Worm (Caenorhabditis elegans): Measurements from ENCODE around the gene Y75B8A.28.

Gene Y75B8A.28

DNA sequence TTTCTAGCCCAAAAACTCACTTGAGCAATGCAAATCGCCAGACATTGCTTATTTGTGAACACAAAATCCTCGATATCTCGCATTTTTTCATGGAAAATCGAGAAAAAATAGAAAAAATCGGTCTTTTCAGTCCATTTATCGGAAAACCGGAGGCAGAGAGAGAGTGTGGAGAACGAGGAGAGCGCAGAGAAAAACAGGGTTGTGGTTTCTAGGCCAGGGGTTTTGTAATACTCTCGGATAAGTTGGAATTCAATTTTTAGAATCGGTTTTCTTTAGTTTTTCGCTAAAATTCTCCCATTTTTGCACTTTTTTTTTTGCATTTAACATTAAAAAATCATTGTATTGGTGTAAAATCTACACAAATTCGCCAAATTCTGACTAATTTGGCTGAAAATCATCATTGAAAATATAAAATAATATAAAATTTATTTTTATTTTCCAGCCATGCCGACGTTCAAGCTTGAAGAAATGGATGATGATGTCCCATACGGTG, 45.2 kb upstream of the Y75B8A.28 start, which contains the start of the genes Y75B8A.24 and Y75B8A.25 (continued):
- TF ChIP-seq syd-9 (tag; optimal IDR thresholded peaks at IDR 0.05) (no peak), T23F11.4 (GFP tag; optimal IDR thresholded peaks at IDR 0.05) (no peak), ceh-19 (GFP tag; optimal IDR thresholded peaks at IDR 0.05) (no peak), fax-1 (tag; optimal IDR thresholded peaks at IDR 0.05) (no peak), ceh-22 (tag; optimal IDR thresholded peaks at IDR 0.05) (no peak), ceh-45 (GFP tag; IDR thresholded peaks at IDR 0.05) (no peak), sox-4 (tag; optimal IDR thresholded peaks at IDR 0.05) (no peak), lim-6 (tag; optimal IDR thresholded peaks at IDR 0.05) (peak; percentile 29), C38D4.7 (GFP tag; optimal IDR thresholded peaks at IDR 0.05) (no peak), pha-4 (tag; optimal IDR thresholded peaks at IDR 0.05) (no peak), unc-55 (GFP tag; optimal IDR thresholded peaks at IDR 0.05) (no peak), pros-1 (tag; optimal IDR thresholded peaks at IDR 0.05) (no peak), ceh-2 (tag; optimal IDR thresholded peaks at IDR 0.05) (peak; percentile 71), elt-2 (tag; optimal IDR thresholded peaks at IDR 0.05) (no peak), rnt-1 (tag; optimal IDR thresholded peaks at IDR 0.05) (peak; percentile 47), unc-86 (tag; optimal IDR thresholded peaks at IDR 0.05) (no peak), hlh-15 (tag; optimal IDR thresholded peaks at IDR 0.05) (no peak), ceh-9 (tag; optimal IDR thresholded peaks at IDR 0.05) (no peak), unc-42 (tag; optimal IDR thresholded peaks at IDR 0.05) (peak; percentile 31), unc-3 (GFP tag; conservative IDR thresholded peaks at IDR 0.05) (no peak), unc-3 (tag; optimal IDR thresholded peaks at IDR 0.05) (no peak), ceh-34 (tag; optimal IDR thresholded peaks at IDR 0.05) (no peak), zip-5 (tag; optimal IDR thresholded peaks at IDR 0.05) (peak; percentile 27), ceh-48 (tag; optimal IDR thresholded peaks at IDR 0.05) (no peak), hlh-13 (GFP tag; optimal IDR thresholded peaks at IDR 0.05) (no peak), pha-2 (tag; optimal IDR thresholded peaks at IDR 0.05) (no peak), gmeb-2 (tag; optimal IDR thresholded peaks at IDR 0.05) (no peak), ets-4 (tag; optimal IDR thresholded peaks at IDR 0.05) (peak; percentile 85)

DNA sequence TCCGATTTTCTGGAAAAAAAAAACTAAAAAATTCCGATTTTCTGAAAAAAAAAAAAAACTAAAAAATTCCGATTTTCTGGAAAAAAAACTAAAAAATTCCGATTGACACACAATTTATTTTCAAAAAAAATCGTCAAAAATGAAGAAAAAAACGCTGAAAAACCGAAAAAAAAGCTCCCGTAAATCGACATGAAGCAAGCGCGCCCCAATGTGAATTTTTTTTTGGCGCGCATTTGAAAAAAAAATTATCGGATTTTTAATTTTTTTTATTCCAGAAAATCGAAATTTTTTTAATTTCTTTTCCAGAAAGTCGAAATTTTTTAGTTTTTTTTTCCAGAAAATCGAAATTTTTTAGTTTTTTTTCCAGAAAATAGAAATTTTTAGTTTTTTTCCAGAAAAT, 40.1 kb upstream of the Y75B8A.28 start:
- TF ChIP-seq ceh-9 (tag; optimal IDR thresholded peaks at IDR 0.05) = no peak
- no peak for TF ChIP-seq unc-42 (tag; optimal IDR thresholded peaks at IDR 0.05)
- TF ChIP-seq che-1 (tag; optimal IDR thresholded peaks at IDR 0.05) = no peak
- no peak for TF ChIP-seq ref-2 (tag; optimal IDR thresholded peaks at IDR 0.05)
- no peak for TF ChIP-seq pax-1 (tag; optimal IDR thresholded peaks at IDR 0.05)
- TF ChIP-seq rnt-1 (tag; optimal IDR thresholded peaks at IDR 0.05) = no peak

DNA sequence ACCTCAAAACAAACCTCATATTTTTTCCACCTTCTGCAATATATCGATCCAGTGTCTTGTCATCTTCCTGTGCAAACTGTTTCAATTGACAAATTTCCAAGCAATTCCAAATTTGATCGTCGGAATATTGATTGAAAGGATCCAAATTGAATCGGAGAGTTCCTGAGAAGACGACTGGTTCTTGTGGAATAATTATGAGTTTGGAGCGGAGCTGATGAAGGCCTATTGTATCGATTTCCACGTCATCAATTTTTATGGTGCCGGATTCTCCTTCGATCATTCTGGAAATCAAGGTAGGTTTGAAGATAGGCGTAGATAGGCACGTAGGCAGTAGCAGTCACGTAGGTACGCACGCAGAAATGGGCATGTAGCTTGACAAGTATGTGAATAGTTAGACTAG, 34.7 kb upstream of the Y75B8A.28 start:
- TF ChIP-seq hlh-8 (tag; optimal IDR thresholded peaks at IDR 0.05) = no peak
- no peak for TF ChIP-seq ceh-24 (tag; optimal IDR thresholded peaks at IDR 0.05)
- no peak for TF ChIP-seq unc-86 (tag; optimal IDR thresholded peaks at IDR 0.05)
- no peak for TF ChIP-seq ahr-1 (tag; optimal IDR thresholded peaks at IDR 0.05)
- no peak for TF ChIP-seq ceh-48 (tag; optimal IDR thresholded peaks at IDR 0.05)
- no peak for TF ChIP-seq ceh-30 (tag; optimal IDR thresholded peaks at IDR 0.05)
- TF ChIP-seq ref-2 (tag; optimal IDR thresholded peaks at IDR 0.05) = no peak
- TF ChIP-seq zip-5 (tag; optimal IDR thresholded peaks at IDR 0.05) = no peak

DNA sequence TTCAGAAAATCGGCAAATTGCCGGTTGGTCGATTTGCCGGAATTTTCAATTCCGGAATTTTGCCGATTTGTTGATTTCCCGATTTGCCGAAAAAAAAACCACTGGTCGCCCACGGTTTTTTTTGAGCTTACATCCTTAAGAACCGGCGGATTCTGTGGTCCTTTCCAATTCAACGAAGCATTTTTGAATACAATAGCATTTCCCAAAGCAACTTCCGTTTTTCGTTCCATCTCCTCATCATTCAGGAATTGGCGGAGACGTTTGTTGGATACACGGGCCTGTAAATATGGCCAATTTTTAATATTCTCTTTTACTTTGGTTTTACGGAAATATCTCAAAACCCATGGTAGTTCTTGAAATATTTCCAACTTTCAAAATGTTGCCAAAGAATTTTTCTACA, 26.4 kb upstream of the Y75B8A.28 start:
- no peak for TF ChIP-seq syd-9 (tag; optimal IDR thresholded peaks at IDR 0.05)

DNA sequence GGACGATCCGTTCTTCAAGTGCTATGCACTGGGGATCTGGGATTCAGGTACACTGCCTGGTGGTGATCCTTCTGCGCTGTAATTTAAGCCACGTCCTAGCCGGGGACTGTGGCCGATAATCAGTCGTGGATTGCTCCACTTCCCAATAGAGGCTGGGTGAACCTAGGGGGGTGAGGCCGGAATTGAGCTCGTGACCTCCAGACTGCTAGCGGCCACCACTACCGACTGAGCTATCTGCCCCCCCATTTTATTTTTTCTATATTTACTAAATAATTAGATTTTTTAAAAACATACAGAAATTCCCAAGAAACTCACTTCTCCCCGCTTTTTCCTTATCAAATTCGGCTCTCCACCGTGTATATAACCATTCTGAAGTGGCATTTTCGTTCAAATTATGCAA, 21.6 kb upstream of the Y75B8A.28 start:
- TF ChIP-seq tbx-7 (tag; optimal IDR thresholded peaks at IDR 0.05) (no peak), elt-4 (tag; optimal IDR thresholded peaks at IDR 0.05) (no peak), ceh-48 (tag; optimal IDR thresholded peaks at IDR 0.05) (no peak), syd-9 (tag; optimal IDR thresholded peaks at IDR 0.05) (no peak), hlh-8 (tag; optimal IDR thresholded peaks at IDR 0.05) (no peak)
